Worm (Caenorhabditis elegans) whole organism, L2 larva: ENCODE measurements around the gene htz-1.

Experiments
- F13H6.1 ChIP-seq: sonication (generic microtip); optimal IDR thresholded peaks from 2 replicates; lab custom pipeline; 2016; ENCODE audit warnings: missing genetic modification characterization, missing compliant biosample characterization
- R02D3.7 ChIP-seq: fragments of 150-350 bp; optimal IDR thresholded peaks from 2 replicates; lab custom pipeline; 2014; ENCODE audit warnings: missing biosample characterization, missing genetic modification characterization
- ZK546.5 ChIP-seq: sonication (generic microtip); optimal IDR thresholded peaks from 2 replicates; lab custom pipeline; 2017; ENCODE audit warnings: missing biosample characterization, missing genetic modification characterization
- alr-1 ChIP-seq: fragments of 150-350 bp; optimal IDR thresholded peaks from 2 replicates; lab custom pipeline; 2014; ENCODE audit warnings: missing biosample characterization, missing genetic modification characterization
- aly-2 ChIP-seq: fragments of 150-350 bp; optimal IDR thresholded peaks from 2 replicates; lab custom pipeline; 2014; ENCODE audit warnings: missing biosample characterization, missing genetic modification characterization
- ama-1 ChIP-seq: fragments of 150-350 bp; optimal IDR thresholded peaks from 2 replicates; lab custom pipeline; 2018; ENCODE audit warnings: inconsistent platforms
- ceh-16 ChIP-seq: fragments of 150-350 bp; optimal IDR thresholded peaks from 2 replicates; lab custom pipeline; 2014; ENCODE audit warnings: missing biosample characterization, missing genetic modification characterization
- ceh-82 ChIP-seq: fragments of 150-350 bp; optimal IDR thresholded peaks from 2 replicates; lab custom pipeline; 2014; ENCODE audit warnings: missing biosample characterization, missing genetic modification characterization
- crh-2 ChIP-seq: sonication (generic microtip); optimal IDR thresholded peaks from 2 replicates; lab custom pipeline; 2017; ENCODE audit warnings: missing biosample characterization, missing genetic modification characterization
- egl-27 ChIP-seq: sonication (generic microtip); optimal IDR thresholded peaks from 3 replicates; lab custom pipeline; 2017; ENCODE audit warnings: missing biosample characterization, missing genetic modification reagents, missing genetic modification characterization
- elt-3 ChIP-seq: sonication (generic microtip); optimal IDR thresholded peaks from 2 replicates; lab custom pipeline; 2017; ENCODE audit warnings: missing biosample characterization, missing genetic modification characterization
- fos-1 ChIP-seq: fragments of 150-350 bp; optimal IDR thresholded peaks from 2 replicates; lab custom pipeline; 2014; ENCODE audit warnings: missing biosample characterization, missing genetic modification characterization
- lin-11 ChIP-seq: fragments of 150-350 bp; sonication (generic microtip); optimal IDR thresholded peaks from 2 replicates; lab custom pipeline; 2014; ENCODE audit warnings: missing biosample characterization, missing genetic modification characterization, inconsistent platforms, mixed read lengths
- lin-13 ChIP-seq: fragments of 150-350 bp; optimal IDR thresholded peaks from 2 replicates; lab custom pipeline; 2014; ENCODE audit warnings: missing biosample characterization, missing genetic modification reagents, missing genetic modification characterization
- lin-39 ChIP-seq: fragments of 150-350 bp; optimal IDR thresholded peaks from 2 replicates; lab custom pipeline; 2014; ENCODE audit warnings: missing biosample characterization, missing genetic modification reagents, missing genetic modification characterization
- lsy-2 ChIP-seq, 2 experiments: fragments of 150-350 bp in 1 of 2; sonication (generic microtip) in 1 of 2; optimal IDR thresholded peaks; 2 replicates each; lab custom pipeline; 2014 to 2017; ENCODE audit warnings: missing biosample characterization in 2 of 2, missing genetic modification characterization in 2 of 2
- mab-5 ChIP-seq: fragments of 150-350 bp; optimal IDR thresholded peaks from 2 replicates; lab custom pipeline; 2014; ENCODE audit warnings: missing biosample characterization, missing genetic modification characterization
- mbf-1 ChIP-seq: sonication (generic microtip); optimal IDR thresholded peaks from 2 replicates; lab custom pipeline; 2017; ENCODE audit warnings: missing biosample characterization, missing genetic modification characterization
- mdl-1 ChIP-seq, 2 experiments: fragments of 150-350 bp in 1 of 2; sonication (generic microtip) in 1 of 2; optimal IDR thresholded peaks; 2 replicates each; lab custom pipeline; 2017; ENCODE audit warnings: missing biosample characterization in 2 of 2, missing genetic modification characterization in 2 of 2
- nhr-10 ChIP-seq: sonication (generic microtip); optimal IDR thresholded peaks from 2 replicates; lab custom pipeline; 2017; ENCODE audit warnings: missing biosample characterization, missing genetic modification characterization
- nhr-11 ChIP-seq: fragments of 150-350 bp; optimal IDR thresholded peaks from 2 replicates; lab custom pipeline; 2014; ENCODE audit warnings: missing biosample characterization, missing genetic modification characterization
- nhr-12 ChIP-seq: fragments of 150-350 bp; optimal IDR thresholded peaks from 2 replicates; lab custom pipeline; 2014; ENCODE audit warnings: missing biosample characterization, missing genetic modification characterization
- nhr-129 ChIP-seq: fragments of 150-350 bp; optimal IDR thresholded peaks from 2 replicates; lab custom pipeline; 2014; ENCODE audit warnings: missing biosample characterization, missing genetic modification characterization
- nhr-21 ChIP-seq: fragments of 150-350 bp; optimal IDR thresholded peaks from 2 replicates; lab custom pipeline; 2014; ENCODE audit warnings: missing biosample characterization, missing genetic modification characterization
- nhr-25 ChIP-seq: fragments of 150-350 bp; sonication (generic microtip); optimal IDR thresholded peaks from 3 replicates; lab custom pipeline; 2014; ENCODE audit warnings: missing biosample characterization, missing genetic modification characterization
- nhr-6 ChIP-seq: fragments of 150-350 bp; optimal IDR thresholded peaks from 2 replicates; lab custom pipeline; 2014; ENCODE audit warnings: missing biosample characterization, missing genetic modification characterization
- peb-1 ChIP-seq: fragments of 150-350 bp; optimal IDR thresholded peaks from 2 replicates; lab custom pipeline; 2014; ENCODE audit warnings: missing biosample characterization, missing genetic modification characterization
- sem-4 ChIP-seq: fragments of 150-350 bp; optimal IDR thresholded peaks from 2 replicates; lab custom pipeline; 2014; ENCODE audit warnings: missing biosample characterization, missing genetic modification reagents, missing genetic modification characterization
- skn-1 ChIP-seq: sonication (generic microtip); optimal IDR thresholded peaks from 2 replicates; lab custom pipeline; 2017; ENCODE audit warnings: missing biosample characterization, missing genetic modification characterization
- sma-3 ChIP-seq: sonication (generic microtip); optimal IDR thresholded peaks from 2 replicates; lab custom pipeline; 2016; ENCODE audit warnings: missing genetic modification reagents, missing genetic modification characterization, missing compliant biosample characterization
- sma-9 ChIP-seq, 2 experiments: fragments of 150-350 bp in 1 of 2; sonication (generic microtip) in 1 of 2; optimal IDR thresholded peaks; 2 replicates each; lab custom pipeline; 2014 to 2016; ENCODE audit warnings: missing genetic modification characterization in 2 of 2, mild to moderate bottlenecking in 1 of 2, missing biosample characterization in 1 of 2, missing compliant biosample characterization in 1 of 2, missing genetic modification reagents in 1 of 2, moderate library complexity in 1 of 2
- unc-39 ChIP-seq: fragments of 150-350 bp; optimal IDR thresholded peaks from 2 replicates; lab custom pipeline; 2014; ENCODE audit warnings: missing biosample characterization, missing genetic modification characterization
- unc-62 ChIP-seq: fragments of 150-350 bp; optimal IDR thresholded peaks from 2 replicates; lab custom pipeline; 2014; ENCODE audit warnings: missing biosample characterization, missing genetic modification reagents, missing genetic modification characterization
- ztf-1 ChIP-seq: fragments of 200-800 bp; sonication (Bioruptor generic); conservative IDR thresholded peaks from 2 replicates; pipeline ENCODE4 v1.3.6; 2022; ENCODE audit warnings: missing genetic modification characterization, missing compliant biosample characterization
- ztf-4 ChIP-seq: fragments of 150-350 bp; optimal IDR thresholded peaks from 2 replicates; lab custom pipeline; 2014; ENCODE audit warnings: missing biosample characterization, missing genetic modification characterization

The htz-1 gene

DNA sequence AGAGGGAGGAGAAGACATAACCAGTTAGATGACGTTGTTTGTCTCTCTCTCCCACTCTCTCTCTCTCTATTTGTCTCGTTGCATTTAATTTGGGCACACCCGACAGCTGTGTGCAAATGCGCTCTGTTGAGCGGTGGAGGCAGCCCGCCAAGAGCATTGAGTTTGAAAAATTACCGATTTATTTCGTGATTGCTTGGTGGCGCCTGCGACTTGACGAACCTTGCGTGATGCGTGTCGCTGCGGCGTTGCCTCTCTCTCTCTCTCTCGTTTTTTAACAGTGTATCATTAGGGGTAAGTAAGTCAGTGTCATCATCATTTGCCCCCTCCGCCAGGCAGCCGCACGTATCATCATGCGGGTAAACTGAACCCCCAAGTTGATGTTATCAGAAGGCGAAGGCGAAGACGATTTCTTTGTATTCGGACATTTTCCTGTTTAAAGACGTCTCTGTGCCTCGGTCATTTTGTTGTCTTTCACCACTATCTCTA, 39.9 kb upstream of the htz-1 start (continued):
- TF ChIP-seq sem-4 (tag; lab: Kevin White, UChicago) (no peak), nhr-25 (tag; lab: Kevin White, UChicago) (peak; percentile 57), unc-39 (tag; lab: Kevin White, UChicago) (no peak), F13H6.1 (tag; lab: Kevin White, UChicago) (peak; percentile 60), ceh-82 (tag; lab: Kevin White, UChicago) (no peak), sma-9 (GFP tag; optimal IDR thresholded peaks at IDR 0.05; lab: Kevin White, UChicago) (peak; percentile 63), sma-9 (tag; optimal IDR thresholded peaks at IDR 0.05; lab: Kevin White, UChicago) (no peak), mbf-1 (tag; lab: Kevin White, UChicago) (no peak), ztf-1 (GFP tag; lab: Robert Waterston, UW) (no peak), unc-62 (GFP tag; lab: Kevin White, UChicago) (no peak), nhr-11 (tag; lab: Kevin White, UChicago) (no peak), ztf-4 (tag; lab: Kevin White, UChicago) (peak; percentile 46), nhr-21 (peak; percentile 30), mdl-1 (tag; optimal IDR thresholded peaks at IDR 0.05; lab: Kevin White, UChicago) (no peak), lin-13 (peak; percentile 80)

DNA sequence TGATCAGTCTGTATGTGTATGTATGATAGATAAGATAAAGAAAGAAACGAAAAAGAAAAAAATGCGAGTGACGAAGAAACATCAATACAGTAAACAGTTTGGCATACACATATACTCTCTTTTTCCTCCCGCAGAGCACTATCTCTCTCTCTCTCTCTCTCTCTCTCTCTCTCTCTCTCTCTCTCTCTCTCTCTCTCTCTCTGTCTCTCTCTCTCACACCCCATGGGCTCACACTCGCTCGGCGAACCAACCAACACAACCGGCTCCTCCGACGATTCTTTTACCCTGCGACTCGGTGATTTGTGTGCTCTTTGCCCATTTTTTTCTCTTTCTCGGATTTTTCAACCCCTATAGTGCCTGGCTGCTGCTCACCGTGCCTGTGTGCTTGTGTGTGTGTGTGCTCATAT, 39.0 kb upstream of the htz-1 start:
- TF ChIP-seq nhr-6 (tag; lab: Kevin White, UChicago) = no peak
- TF ChIP-seq nhr-10 (tag; lab: Kevin White, UChicago) = no peak
- TF ChIP-seq egl-27 (tag; lab: Kevin White, UChicago) = no peak
- peak; percentile 56 for TF ChIP-seq nhr-129
- TF ChIP-seq fos-1 (tag; lab: Kevin White, UChicago) = peak; percentile 54
- TF ChIP-seq ama-1 (lab: Kevin White, UChicago) = no peak
- TF ChIP-seq F13H6.1 (tag; lab: Kevin White, UChicago) = peak; percentile 85
- TF ChIP-seq ceh-16 = no peak
- peak; percentile 4 for TF ChIP-seq sma-3 (GFP tag; lab: Kevin White, UChicago)
- peak; percentile 3 for TF ChIP-seq crh-2 (tag; lab: Kevin White, UChicago)
- no peak for TF ChIP-seq lin-39 (tag; lab: Kevin White, UChicago)
- no peak for TF ChIP-seq aly-2 (tag; lab: Kevin White, UChicago)
- no peak for TF ChIP-seq nhr-21
- no peak for TF ChIP-seq lin-11 (tag; lab: Kevin White, UChicago)
- TF ChIP-seq ZK546.5 = no peak
- TF ChIP-seq lsy-2 (tag; optimal IDR thresholded peaks at IDR 0.05; lab: Kevin White, UChicago) = peak in 1 of 2 experiments; percentile 48
- peak; percentile 39 for TF ChIP-seq sma-9 (GFP tag; optimal IDR thresholded peaks at IDR 0.05; lab: Kevin White, UChicago)
- no peak for TF ChIP-seq sma-9 (tag; optimal IDR thresholded peaks at IDR 0.05; lab: Kevin White, UChicago)

DNA sequence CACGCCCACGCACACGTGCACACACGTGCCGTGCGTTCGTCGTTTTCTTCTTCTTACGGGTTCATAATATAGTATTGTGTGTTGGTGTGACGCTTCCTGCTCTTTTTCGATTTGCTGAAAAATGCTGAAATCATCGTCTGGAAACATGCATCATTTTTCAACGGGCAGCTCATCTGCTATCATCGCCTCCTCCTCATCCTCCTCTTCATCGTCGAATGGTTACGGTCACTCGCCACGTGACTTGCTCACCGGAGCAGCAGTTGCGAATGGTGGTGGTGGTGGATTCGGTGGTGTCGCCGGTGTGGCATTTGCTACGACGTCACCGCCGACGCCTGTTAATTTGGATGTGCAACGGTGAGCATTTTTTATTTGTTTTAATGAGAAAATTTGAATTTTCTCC, 37.3 kb upstream of the htz-1 start:
- TF ChIP-seq ceh-16 = no peak
- TF ChIP-seq R02D3.7 = no peak
- no peak for TF ChIP-seq nhr-12 (tag; lab: Kevin White, UChicago)
- TF ChIP-seq lsy-2 (tag; optimal IDR thresholded peaks at IDR 0.05; lab: Kevin White, UChicago) = no peak
- no peak for TF ChIP-seq nhr-21
- TF ChIP-seq mab-5 (tag; lab: Kevin White, UChicago) = no peak
- TF ChIP-seq nhr-11 (tag; lab: Kevin White, UChicago) = no peak
- no peak for TF ChIP-seq peb-1 (tag; lab: Kevin White, UChicago)
- TF ChIP-seq unc-62 (GFP tag; lab: Kevin White, UChicago) = no peak
- no peak for TF ChIP-seq skn-1 (tag; lab: Kevin White, UChicago)

DNA sequence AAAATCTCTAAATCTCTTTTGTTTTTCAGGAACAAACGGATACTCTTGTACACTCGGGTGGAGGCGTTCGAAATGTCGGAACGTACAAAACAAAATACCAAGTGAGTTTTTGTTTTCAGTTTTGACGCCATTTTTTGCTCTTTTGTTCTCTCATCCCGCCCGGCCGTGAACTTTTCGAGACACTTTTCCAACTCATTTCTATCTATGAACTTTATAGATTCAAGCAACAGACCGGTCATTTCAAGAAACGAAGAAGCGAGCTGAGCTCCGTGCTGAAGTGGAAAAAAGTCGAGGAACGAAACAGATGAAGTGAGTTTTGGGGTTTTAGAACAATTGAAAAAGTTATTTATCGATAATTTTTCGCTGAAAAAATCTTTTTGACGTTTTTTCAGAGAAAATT, 35.5 kb upstream of the htz-1 start:
- TF ChIP-seq crh-2 (tag; lab: Kevin White, UChicago) (no peak), nhr-25 (tag; lab: Kevin White, UChicago) (no peak), fos-1 (tag; lab: Kevin White, UChicago) (no peak), alr-1 (tag; lab: Kevin White, UChicago) (no peak), mdl-1 (tag; optimal IDR thresholded peaks at IDR 0.05; lab: Kevin White, UChicago) (no peak), lin-11 (tag; lab: Kevin White, UChicago) (no peak), ztf-4 (tag; lab: Kevin White, UChicago) (no peak), sem-4 (tag; lab: Kevin White, UChicago) (no peak), mab-5 (tag; lab: Kevin White, UChicago) (no peak), elt-3 (no peak), nhr-10 (tag; lab: Kevin White, UChicago) (no peak)
